Worm (Caenorhabditis elegans) whole organism, L3 larva: ENCODE results near the gene arx-2.
"Not testable (repeated sequence)": the region's sequence is repeated elsewhere in the genome, so short reads cannot be mapped to it uniquely, and the experiment has no call there.

Source experiments
- ceh-16 ChIP-seq: sonication (generic microtip); optimal IDR thresholded peaks from 2 replicates; lab custom pipeline; 2017; ENCODE audit warnings: missing biosample characterization, missing genetic modification characterization
- ceh-82 ChIP-seq: fragments of 150-350 bp; optimal IDR thresholded peaks from 2 replicates; lab custom pipeline; 2014; ENCODE audit warnings: missing biosample characterization, missing genetic modification characterization
- fkh-10 ChIP-seq: sonication (generic microtip); optimal IDR thresholded peaks from 2 replicates; lab custom pipeline; 2017; ENCODE audit warnings: missing biosample characterization, missing genetic modification reagents, missing genetic modification characterization
- jun-1 ChIP-seq: fragments of 150-350 bp; optimal IDR thresholded peaks from 2 replicates; lab custom pipeline; 2014; ENCODE audit warnings: missing biosample characterization, missing genetic modification reagents, missing genetic modification characterization
- nhr-12 ChIP-seq: fragments of 150-350 bp; optimal IDR thresholded peaks from 2 replicates; lab custom pipeline; 2014; ENCODE audit warnings: missing biosample characterization, missing genetic modification characterization
- nhr-237 ChIP-seq: fragments of 150-350 bp; optimal IDR thresholded peaks from 2 replicates; lab custom pipeline; 2014; ENCODE audit warnings: missing biosample characterization, missing genetic modification characterization
- nhr-43 ChIP-seq: sonication (generic microtip); optimal IDR thresholded peaks from 2 replicates; lab custom pipeline; 2016; ENCODE audit warnings: mild to moderate bottlenecking, missing genetic modification characterization, missing compliant biosample characterization; ENCODE audit not compliant: poor library complexity, severe bottlenecking
- nhr-77 ChIP-seq: fragments of 150-350 bp; optimal IDR thresholded peaks from 2 replicates; lab custom pipeline; 2014; ENCODE audit warnings: missing biosample characterization, missing genetic modification characterization
- skn-1 ChIP-seq: fragments of 150-350 bp; optimal IDR thresholded peaks from 2 replicates; lab custom pipeline; 2014; ENCODE audit warnings: missing biosample characterization, missing genetic modification characterization
- unc-39 ChIP-seq: sonication (generic microtip); optimal IDR thresholded peaks from 4 replicates; lab custom pipeline; 2017; ENCODE audit warnings: missing biosample characterization, missing genetic modification characterization
- unc-62 ChIP-seq: fragments of 150-350 bp; sonication (generic microtip); optimal IDR thresholded peaks from 4 replicates; lab custom pipeline; 2014; ENCODE audit warnings: missing biosample characterization, missing genetic modification reagents, missing genetic modification characterization
- ztf-11 ChIP-seq: fragments of 150-350 bp; optimal IDR thresholded peaks from 2 replicates; lab custom pipeline; 2014; ENCODE audit warnings: missing biosample characterization, missing genetic modification characterization

- TF ChIP-seq ceh-16 (tag; lab: Kevin White, UChicago); nhr-12 (tag; lab: Kevin White, UChicago); nhr-237; unc-39 (tag; lab: Kevin White, UChicago); ceh-82; fkh-10 (GFP tag; lab: Kevin White, UChicago); ztf-11 (tag; lab: Kevin White, UChicago); nhr-77 (tag; lab: Kevin White, UChicago); jun-1 (tag; lab: Kevin White, UChicago); unc-62: not testable (repeated sequence)
- peak; percentile 6 for TF ChIP-seq skn-1
- peak; percentile 46 for TF ChIP-seq nhr-43
Observed at ce11 chrV:10341905-10342328, 3.8 kb upstream of the arx-2 start, which contains the start of gene K07C5.13.
